Fruit fly (Drosophila melanogaster): ENCODE measurements around the gene Cpr23B.

- TF ChIP-seq Crg-1 (GFP tag; optimal IDR thresholded peaks at IDR 0.05) (no peak), CG5204 (GFP tag; optimal IDR thresholded peaks at IDR 0.05) (no peak)
These were observed 41.0 kb upstream of the Cpr23B start for dm6 chr2L:2797186-2797585.
